Fruit fly (Drosophila melanogaster) whole organism: Measurements from ENCODE around the gene Kaz-m1.

Experiments
- CG8478 ChIP-seq: fragments of >200 bp; optimal IDR thresholded peaks from 2 replicates; lab custom pipeline; 2018; ENCODE audit warnings: inconsistent platforms
- Dll ChIP-seq: fragments of >200 bp; optimal IDR thresholded peaks from 2 replicates; lab custom pipeline; 2017
- pan ChIP-seq: fragments of >200 bp; optimal IDR thresholded peaks from 2 replicates; lab custom pipeline; 2017
- psq ChIP-seq: fragments of >200 bp; optimal IDR thresholded peaks from 2 replicates; lab custom pipeline; 2017

DNA sequence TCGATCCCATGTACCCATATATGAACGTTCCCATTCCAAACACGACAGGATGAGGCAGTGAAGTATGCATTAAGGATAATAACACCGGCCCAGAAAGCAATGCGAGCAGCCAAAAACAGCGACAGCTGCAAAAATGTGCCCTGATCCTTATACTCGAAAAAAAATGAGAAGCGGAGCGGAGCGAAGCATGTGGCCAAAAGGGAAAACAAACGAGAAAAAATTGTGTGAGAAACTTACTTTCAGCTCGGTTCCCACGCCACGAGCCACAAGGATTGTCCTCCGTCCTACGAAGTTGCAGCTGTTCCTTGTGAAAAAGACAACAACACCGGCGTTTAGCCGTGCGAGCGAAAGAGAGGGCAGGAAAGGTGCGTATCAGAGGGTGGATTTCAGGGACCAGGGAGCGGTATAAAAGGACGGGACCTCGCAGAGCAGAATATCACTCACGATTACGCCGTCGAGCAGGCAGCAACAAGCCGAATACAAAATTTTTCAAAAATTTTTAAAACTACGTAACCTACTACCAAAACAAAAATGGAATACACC, 25.3 kb downstream of the Kaz-m1 start:
- TF ChIP-seq CG8478: no peak
- TF ChIP-seq Dll (lab: Kevin White, UChicago): no peak
- no peak for TF ChIP-seq psq (lab: Kevin White, UChicago)
- TF ChIP-seq pan (lab: Kevin White, UChicago): no peak
